Worm (Caenorhabditis elegans) whole organism, young adult: ENCODE data around the gene srx-10.

ENCODE experiments used
- B0019.2 ChIP-seq: fragments of 200-800 bp; sonication (Bioruptor generic); conservative IDR thresholded peaks from 2 replicates; pipeline ENCODE4 v1.3.6; 2022; ENCODE audit warnings: missing genetic modification reagents, missing genetic modification characterization, missing compliant biosample characterization
- B0035.1 ChIP-seq: sonication (generic microtip); optimal IDR thresholded peaks from 2 replicates; lab custom pipeline; 2016; ENCODE audit warnings: missing genetic modification characterization, mild to moderate bottlenecking, missing compliant biosample characterization, missing genotype, missing genetic modification reagents
- B0261.1 ChIP-seq: sonication (generic microtip); optimal IDR thresholded peaks from 2 replicates; lab custom pipeline; 2016; ENCODE audit warnings: mild to moderate bottlenecking, missing genetic modification characterization, moderate library complexity, missing compliant biosample characterization
- D2030.7 ChIP-seq: fragments of 200-800 bp; sonication (Bioruptor generic); IDR thresholded peaks from 2 replicates; pipeline ENCODE4 v1.3.6; 2022; ENCODE audit warnings: missing genetic modification reagents, missing genetic modification characterization, missing compliant biosample characterization
- F37B4.10 ChIP-seq: fragments of 200-800 bp; sonication (Bioruptor generic); IDR thresholded peaks from 2 replicates; pipeline ENCODE4 v1.3.6; 2022; ENCODE audit warnings: missing genetic modification characterization, missing compliant biosample characterization
- F55B11.4 ChIP-seq: sonication (generic microtip); optimal IDR thresholded peaks from 2 replicates; lab custom pipeline; 2016; ENCODE audit warnings: missing compliant biosample characterization, missing genetic modification characterization, borderline replicate concordance; ENCODE audit not compliant: insufficient read depth
- F57A8.1 ChIP-seq: fragments of 200-800 bp; sonication (Bioruptor generic); optimal IDR thresholded peaks from 2 replicates; lab custom pipeline; 2018; ENCODE audit warnings: mild to moderate bottlenecking, missing genetic modification characterization, moderate library complexity, missing compliant biosample characterization
- F57C9.4 ChIP-seq: sonication (generic microtip); optimal IDR thresholded peaks from 2 replicates; lab custom pipeline; 2017; ENCODE audit warnings: mild to moderate bottlenecking, missing genetic modification characterization, missing compliant biosample characterization
- Y53G8AR.9 ChIP-seq: fragments of 200-800 bp; sonication (Bioruptor generic); conservative IDR thresholded peaks from 2 replicates; pipeline ENCODE4 v1.3.6; 2022; ENCODE audit warnings: missing genetic modification reagents, missing genetic modification characterization, missing compliant biosample characterization
- Y95B8A.8 ChIP-seq: fragments of 200-800 bp; sonication (Bioruptor generic); IDR thresholded peaks from 2 replicates; pipeline ENCODE4 v1.3.6; 2022; ENCODE audit warnings: missing genetic modification reagents, missing genetic modification characterization, missing compliant biosample characterization
- ama-1 ChIP-seq, 3 experiments: fragments of 150-350 bp in 1 of 3; sonication (generic microtip) in 2 of 3; optimal IDR thresholded peaks; 2 replicates each; lab custom pipeline; 2014 to 2018; ENCODE audit warnings: missing biosample characterization in 2 of 3, missing genetic modification characterization in 2 of 3, missing genetic modification reagents in 2 of 3
- aptf-3 ChIP-seq: fragments of 200-800 bp; sonication (Bioruptor generic); IDR thresholded peaks from 2 replicates; pipeline ENCODE4 v1.3.6; 2022; ENCODE audit warnings: missing genetic modification characterization, missing compliant biosample characterization
- cebp-1 ChIP-seq, 2 experiments: fragments of 200-800 bp in 1 of 2; sonication (Bioruptor generic) in 1 of 2; sonication (generic microtip) in 1 of 2; IDR thresholded peaks in 1 of 2; optimal IDR thresholded peaks in 1 of 2; 2 replicates each; pipeline versions ENCODE4 v1.3.6 to Lab custom; 2017 to 2022; ENCODE audit warnings: missing compliant biosample characterization in 2 of 2, missing genetic modification characterization in 2 of 2, mild to moderate bottlenecking in 1 of 2, missing genetic modification reagents in 1 of 2, moderate library complexity in 1 of 2
- ceh-58 ChIP-seq: fragments of 200-800 bp; sonication (Bioruptor generic); IDR thresholded peaks from 2 replicates; pipeline ENCODE4 v1.3.6; 2022; ENCODE audit warnings: missing genetic modification characterization, missing compliant biosample characterization
- ceh-79 ChIP-seq: sonication (generic microtip); optimal IDR thresholded peaks from 2 replicates; lab custom pipeline; 2017; ENCODE audit warnings: mild to moderate bottlenecking, missing genetic modification characterization, missing compliant biosample characterization
- ceh-91 ChIP-seq: fragments of 200-800 bp; sonication (Bioruptor generic); IDR thresholded peaks from 2 replicates; pipeline ENCODE4 v1.3.6; 2022; ENCODE audit warnings: missing genetic modification reagents, missing genetic modification characterization, missing compliant biosample characterization
- dpff-1 ChIP-seq: sonication (generic microtip); optimal IDR thresholded peaks from 2 replicates; lab custom pipeline; 2017; ENCODE audit warnings: mild to moderate bottlenecking, missing genetic modification characterization, missing compliant biosample characterization
- ekl-4 ChIP-seq: fragments of 200-800 bp; sonication (Bioruptor generic); IDR thresholded peaks from 2 replicates; pipeline ENCODE4 v1.3.6; 2022; ENCODE audit warnings: missing genetic modification reagents, missing genetic modification characterization, missing compliant biosample characterization
- fkh-3 ChIP-seq: sonication (generic microtip); optimal IDR thresholded peaks from 2 replicates; lab custom pipeline; 2016; ENCODE audit warnings: mild to moderate bottlenecking, missing genetic modification characterization, missing compliant biosample characterization
- lag-1 ChIP-seq: fragments of 200-800 bp; sonication (Bioruptor generic); IDR thresholded peaks from 2 replicates; pipeline ENCODE4 v1.3.6; 2022; ENCODE audit warnings: missing genetic modification reagents, missing genetic modification characterization, missing compliant biosample characterization
- let-526 ChIP-seq: fragments of 200-800 bp; sonication (Bioruptor generic); IDR thresholded peaks from 2 replicates; pipeline ENCODE4 v1.3.6; 2022; ENCODE audit warnings: missing genetic modification reagents, missing genetic modification characterization, missing compliant biosample characterization
- lin-35 ChIP-seq, 3 experiments: fragments of 150-350 bp in 2 of 3; sonication (generic microtip) in 1 of 3; optimal IDR thresholded peaks; 2 replicates each; lab custom pipeline; 2014 to 2018; ENCODE audit warnings: missing biosample characterization in 3 of 3, missing genetic modification characterization in 3 of 3, missing genetic modification reagents in 3 of 3
- lsl-1 ChIP-seq: fragments of 200-800 bp; sonication (Bioruptor generic); optimal IDR thresholded peaks from 2 replicates; lab custom pipeline; 2018; ENCODE audit warnings: mild to moderate bottlenecking, missing genetic modification characterization, moderate library complexity, missing compliant biosample characterization
- madf-6 ChIP-seq: fragments of 200-800 bp; sonication (Bioruptor generic); IDR thresholded peaks from 2 replicates; pipeline ENCODE4 v1.3.6; 2022; ENCODE audit warnings: missing genetic modification reagents, missing genetic modification characterization, missing compliant biosample characterization
- madf-8 ChIP-seq: fragments of 200-800 bp; sonication (Bioruptor generic); conservative IDR thresholded peaks from 2 replicates; pipeline ENCODE4 v1.3.6; 2022; ENCODE audit warnings: missing genetic modification reagents, missing genetic modification characterization, missing compliant biosample characterization
- nfya-1 ChIP-seq: sonication (generic microtip); optimal IDR thresholded peaks from 2 replicates; lab custom pipeline; 2017; ENCODE audit warnings: antibody characterized with exemption, missing compliant biosample characterization, missing genetic modification characterization, borderline replicate concordance; ENCODE audit not compliant: insufficient read depth
- pha-4 ChIP-seq: fragments of 150-350 bp; sonication (generic microtip); optimal IDR thresholded peaks from 2 replicates; lab custom pipeline; 2014; ENCODE audit warnings: missing biosample characterization, missing genetic modification reagents, missing genetic modification characterization
- rcor-1 ChIP-seq: fragments of 200-800 bp; sonication (Bioruptor generic); IDR thresholded peaks from 2 replicates; pipeline ENCODE4 v1.3.6; 2022; ENCODE audit warnings: missing genetic modification reagents, missing genetic modification characterization, missing compliant biosample characterization
- sdz-38 ChIP-seq: sonication (generic microtip); optimal IDR thresholded peaks from 2 replicates; lab custom pipeline; 2016; ENCODE audit warnings: missing genotype, missing genetic modification characterization, missing compliant biosample characterization
- sea-2 ChIP-seq: fragments of 200-800 bp; sonication (Bioruptor generic); IDR thresholded peaks from 2 replicates; pipeline ENCODE4 v1.3.6; 2022; ENCODE audit warnings: missing genetic modification characterization, missing compliant biosample characterization
- snpc-1.1 ChIP-seq: sonication (generic microtip); optimal IDR thresholded peaks from 2 replicates; lab custom pipeline; 2017; ENCODE audit warnings: missing genetic modification characterization, mild to moderate bottlenecking, missing compliant biosample characterization, antibody characterized with exemption, moderate library complexity, missing genotype, missing genetic modification reagents; ENCODE audit not compliant: insufficient read depth
- snpc-1.3 ChIP-seq: sonication (generic microtip); optimal IDR thresholded peaks from 2 replicates; lab custom pipeline; 2017; ENCODE audit warnings: missing genetic modification characterization, mild to moderate bottlenecking, missing compliant biosample characterization, antibody characterized with exemption, moderate library complexity, missing genotype, missing genetic modification reagents; ENCODE audit not compliant: insufficient read depth
- snpc-3.4 ChIP-seq: sonication (generic microtip); optimal IDR thresholded peaks from 2 replicates; lab custom pipeline; 2017; ENCODE audit warnings: missing genetic modification characterization, mild to moderate bottlenecking, missing compliant biosample characterization, antibody characterized with exemption, moderate library complexity, missing genotype, missing genetic modification reagents
- unc-62 ChIP-seq: fragments of 150-350 bp; optimal IDR thresholded peaks from 2 replicates; lab custom pipeline; 2014; ENCODE audit warnings: missing biosample characterization, missing genetic modification reagents, missing genetic modification characterization
- zfh-2 ChIP-seq: fragments of 200-800 bp; sonication (Bioruptor generic); conservative IDR thresholded peaks from 2 replicates; pipeline ENCODE4 v1.3.6; 2022; ENCODE audit warnings: missing genetic modification reagents, missing genetic modification characterization, missing compliant biosample characterization
- ztf-22 ChIP-seq: fragments of 200-800 bp; sonication (Bioruptor generic); optimal IDR thresholded peaks from 2 replicates; lab custom pipeline; 2018; ENCODE audit warnings: mild to moderate bottlenecking, missing genetic modification characterization, moderate library complexity, missing compliant biosample characterization
- ztf-26 ChIP-seq: sonication (generic microtip); optimal IDR thresholded peaks from 2 replicates; lab custom pipeline; 2017; ENCODE audit warnings: missing genetic modification characterization, missing compliant biosample characterization
- ztf-28 ChIP-seq: fragments of 200-800 bp; sonication (Bioruptor generic); IDR thresholded peaks from 2 replicates; pipeline ENCODE4 v1.3.6; 2022; ENCODE audit warnings: missing genetic modification reagents, missing genetic modification characterization, missing compliant biosample characterization
- ztf-6 ChIP-seq: fragments of 200-800 bp; sonication (Bioruptor generic); IDR thresholded peaks from 2 replicates; pipeline ENCODE4 v1.3.6; 2022; ENCODE audit warnings: missing genetic modification reagents, missing genetic modification characterization, missing compliant biosample characterization

Gene srx-10

ce11 chrV:13936052-13936451 lies 10.2 kb downstream of the srx-10 start:
- TF ChIP-seq ama-1 (optimal IDR thresholded peaks at IDR 0.05; lab: Kevin White, UChicago) = no peak
- no peak for TF ChIP-seq ama-1 (GFP tag; optimal IDR thresholded peaks at IDR 0.05; lab: Kevin White, UChicago)
- TF ChIP-seq aptf-3 (GFP tag; lab: Robert Waterston, UW) = no peak
- no peak for TF ChIP-seq ztf-22 (GFP tag; lab: Kevin White, UChicago)
- TF ChIP-seq ztf-28 (GFP tag; lab: Robert Waterston, UW) = no peak
- TF ChIP-seq F55B11.4 (tag; lab: Kevin White, UChicago) = no peak
- TF ChIP-seq nfya-1 (tag; lab: Kevin White, UChicago) = no peak
- TF ChIP-seq B0019.2 (GFP tag; lab: Robert Waterston, UW) = no peak
- TF ChIP-seq madf-6 (GFP tag; lab: Robert Waterston, UW) = no peak
- no peak for TF ChIP-seq B0035.1
- no peak for TF ChIP-seq ceh-58 (GFP tag; lab: Robert Waterston, UW)
- TF ChIP-seq lsl-1 (GFP tag; lab: Kevin White, UChicago) = no peak
- no peak for TF ChIP-seq snpc-1.1
- no peak for TF ChIP-seq fkh-3

ce11 chrV:13935423-13935822 lies 10.9 kb downstream of the srx-10 start:
- TF ChIP-seq pha-4 (no peak), lin-35 (GFP tag; optimal IDR thresholded peaks at IDR 0.05; lab: Kevin White, UChicago) (no peak), lsl-1 (GFP tag; lab: Kevin White, UChicago) (no peak), B0261.1 (tag; lab: Kevin White, UChicago) (no peak), rcor-1 (no peak), B0019.2 (GFP tag; lab: Robert Waterston, UW) (no peak), ztf-6 (GFP tag; lab: Robert Waterston, UW) (no peak), let-526 (GFP tag; lab: Robert Waterston, UW) (no peak)

- TF ChIP-seq F37B4.10 = no peak
- TF ChIP-seq dpff-1 (tag; lab: Kevin White, UChicago) = no peak
- TF ChIP-seq Y53G8AR.9 (GFP tag; lab: Robert Waterston, UW) = no peak
- no peak for TF ChIP-seq madf-8
- no peak for TF ChIP-seq ceh-91 (GFP tag; lab: Robert Waterston, UW)
- TF ChIP-seq ztf-26 = no peak
- TF ChIP-seq cebp-1 (GFP tag; IDR thresholded peaks at IDR 0.05; lab: Robert Waterston, UW) = no peak
- TF ChIP-seq cebp-1 (tag; optimal IDR thresholded peaks at IDR 0.05; lab: Kevin White, UChicago) = no peak
- no peak for TF ChIP-seq snpc-3.4 (tag; lab: Kevin White, UChicago)
- no peak for TF ChIP-seq ceh-79 (tag; lab: Kevin White, UChicago)
- no peak for TF ChIP-seq snpc-1.3 (tag; lab: Kevin White, UChicago)
- TF ChIP-seq D2030.7 = no peak
- TF ChIP-seq snpc-1.1 = no peak
- TF ChIP-seq F57A8.1 (GFP tag; lab: Kevin White, UChicago) = no peak
These were observed 11.7 kb downstream of the srx-10 start, which contains the start of gene R10D12.1 for ce11 chrV:13934545-13934944. R10D12.1 (minus strand) TSS chrV:13934645.

ce11 chrV:13931952-13932351 lies 14.3 kb downstream of the srx-10 start:
- TF ChIP-seq D2030.7 (no peak), sea-2 (no peak), unc-62 (GFP tag; lab: Kevin White, UChicago) (no peak), Y95B8A.8 (GFP tag; lab: Robert Waterston, UW) (no peak), F57C9.4 (tag; lab: Kevin White, UChicago) (no peak), zfh-2 (GFP tag; lab: Robert Waterston, UW) (no peak), lag-1 (GFP tag; lab: Robert Waterston, UW) (no peak), ekl-4 (GFP tag; lab: Robert Waterston, UW) (no peak), sdz-38 (tag; lab: Kevin White, UChicago) (no peak)
